Fruit fly (Drosophila melanogaster) S2 (cell line): ENCODE results near the gene CG5498.

Experiments used
- CG8478 ChIP-seq: fragments of >200 bp; optimal IDR thresholded peaks from 2 replicates; lab custom pipeline; 2018
- CTCF ChIP-seq, 2 experiments: fragments of >200 bp; optimal IDR thresholded peaks; 2 replicates each; lab custom pipeline; 2018

dm6 chr3L:20405337-20405887, 21.5 kb upstream of the CG5498 start:
- TF ChIP-seq CTCF (optimal IDR thresholded peaks at IDR 0.05; lab: Kevin White, UChicago): no peak
- TF ChIP-seq CG8478 (lab: Kevin White, UChicago): no peak
